Worm (Caenorhabditis elegans) whole organism, L2 larva: ENCODE results near the gene sru-26.

Source experiments
- C34F6.9 ChIP-seq: fragments of 150-350 bp; optimal IDR thresholded peaks from 2 replicates; lab custom pipeline; 2014; ENCODE audit warnings: missing biosample characterization, missing genetic modification characterization
- F13H6.1 ChIP-seq: sonication (generic microtip); optimal IDR thresholded peaks from 2 replicates; lab custom pipeline; 2016; ENCODE audit warnings: missing genetic modification characterization, missing compliant biosample characterization
- R02D3.7 ChIP-seq: fragments of 150-350 bp; optimal IDR thresholded peaks from 2 replicates; lab custom pipeline; 2014; ENCODE audit warnings: missing biosample characterization, missing genetic modification characterization
- Y55F3AM.14 ChIP-seq: fragments of 200-800 bp; sonication (Bioruptor generic); optimal IDR thresholded peaks from 2 replicates; lab custom pipeline; 2018; ENCODE audit warnings: mild to moderate bottlenecking, missing genetic modification characterization, missing compliant biosample characterization
- ZK546.5 ChIP-seq: sonication (generic microtip); optimal IDR thresholded peaks from 2 replicates; lab custom pipeline; 2017; ENCODE audit warnings: missing biosample characterization, missing genetic modification characterization
- alr-1 ChIP-seq: fragments of 150-350 bp; optimal IDR thresholded peaks from 2 replicates; lab custom pipeline; 2014; ENCODE audit warnings: missing biosample characterization, missing genetic modification characterization
- aly-2 ChIP-seq: fragments of 150-350 bp; optimal IDR thresholded peaks from 2 replicates; lab custom pipeline; 2014; ENCODE audit warnings: missing biosample characterization, missing genetic modification characterization
- blmp-1 ChIP-seq: sonication (generic microtip); optimal IDR thresholded peaks from 2 replicates; lab custom pipeline; 2017; ENCODE audit warnings: missing genetic modification characterization, mild to moderate bottlenecking, missing compliant biosample characterization, antibody characterized with exemption, moderate library complexity; ENCODE audit not compliant: insufficient read depth
- ceh-16 ChIP-seq: fragments of 150-350 bp; optimal IDR thresholded peaks from 2 replicates; lab custom pipeline; 2014; ENCODE audit warnings: missing biosample characterization, missing genetic modification characterization
- crh-2 ChIP-seq: sonication (generic microtip); optimal IDR thresholded peaks from 2 replicates; lab custom pipeline; 2017; ENCODE audit warnings: missing biosample characterization, missing genetic modification characterization
- elt-1 ChIP-seq: fragments of 150-350 bp; optimal IDR thresholded peaks from 2 replicates; lab custom pipeline; 2014; ENCODE audit warnings: missing biosample characterization, missing genetic modification characterization
- elt-3 ChIP-seq: sonication (generic microtip); optimal IDR thresholded peaks from 2 replicates; lab custom pipeline; 2017; ENCODE audit warnings: missing biosample characterization, missing genetic modification characterization
- fos-1 ChIP-seq: fragments of 150-350 bp; optimal IDR thresholded peaks from 2 replicates; lab custom pipeline; 2014; ENCODE audit warnings: missing biosample characterization, missing genetic modification characterization
- gmeb-1 ChIP-seq: fragments of 150-350 bp; optimal IDR thresholded peaks from 2 replicates; lab custom pipeline; 2014; ENCODE audit warnings: missing biosample characterization, missing genetic modification characterization
- lin-11 ChIP-seq: fragments of 150-350 bp; sonication (generic microtip); optimal IDR thresholded peaks from 2 replicates; lab custom pipeline; 2014; ENCODE audit warnings: missing biosample characterization, missing genetic modification characterization, inconsistent platforms, mixed read lengths
- lin-13 ChIP-seq: fragments of 150-350 bp; optimal IDR thresholded peaks from 2 replicates; lab custom pipeline; 2014; ENCODE audit warnings: missing biosample characterization, missing genetic modification reagents, missing genetic modification characterization
- lin-39 ChIP-seq: fragments of 150-350 bp; optimal IDR thresholded peaks from 2 replicates; lab custom pipeline; 2014; ENCODE audit warnings: missing biosample characterization, missing genetic modification reagents, missing genetic modification characterization
- lsy-2 ChIP-seq, 2 experiments: fragments of 150-350 bp in 1 of 2; sonication (generic microtip) in 1 of 2; optimal IDR thresholded peaks; 2 replicates each; lab custom pipeline; 2014 to 2017; ENCODE audit warnings: missing biosample characterization in 2 of 2, missing genetic modification characterization in 2 of 2
- mdl-1 ChIP-seq, 2 experiments: fragments of 150-350 bp in 1 of 2; sonication (generic microtip) in 1 of 2; optimal IDR thresholded peaks; 2 replicates each; lab custom pipeline; 2017; ENCODE audit warnings: missing biosample characterization in 2 of 2, missing genetic modification characterization in 2 of 2
- nhr-10 ChIP-seq: sonication (generic microtip); optimal IDR thresholded peaks from 2 replicates; lab custom pipeline; 2017; ENCODE audit warnings: missing biosample characterization, missing genetic modification characterization
- nhr-11 ChIP-seq: fragments of 150-350 bp; optimal IDR thresholded peaks from 2 replicates; lab custom pipeline; 2014; ENCODE audit warnings: missing biosample characterization, missing genetic modification characterization
- nhr-12 ChIP-seq: fragments of 150-350 bp; optimal IDR thresholded peaks from 2 replicates; lab custom pipeline; 2014; ENCODE audit warnings: missing biosample characterization, missing genetic modification characterization
- nhr-129 ChIP-seq: fragments of 150-350 bp; optimal IDR thresholded peaks from 2 replicates; lab custom pipeline; 2014; ENCODE audit warnings: missing biosample characterization, missing genetic modification characterization
- nhr-237 ChIP-seq: fragments of 150-350 bp; optimal IDR thresholded peaks from 2 replicates; lab custom pipeline; 2014; ENCODE audit warnings: missing biosample characterization, missing genetic modification characterization
- nhr-25 ChIP-seq: fragments of 150-350 bp; sonication (generic microtip); optimal IDR thresholded peaks from 3 replicates; lab custom pipeline; 2014; ENCODE audit warnings: missing biosample characterization, missing genetic modification characterization
- nhr-77 ChIP-seq: fragments of 150-350 bp; optimal IDR thresholded peaks from 2 replicates; lab custom pipeline; 2014; ENCODE audit warnings: missing biosample characterization, missing genetic modification characterization
- peb-1 ChIP-seq: fragments of 150-350 bp; optimal IDR thresholded peaks from 2 replicates; lab custom pipeline; 2014; ENCODE audit warnings: missing biosample characterization, missing genetic modification characterization
- sem-4 ChIP-seq: fragments of 150-350 bp; optimal IDR thresholded peaks from 2 replicates; lab custom pipeline; 2014; ENCODE audit warnings: missing biosample characterization, missing genetic modification reagents, missing genetic modification characterization
- sma-3 ChIP-seq: sonication (generic microtip); optimal IDR thresholded peaks from 2 replicates; lab custom pipeline; 2016; ENCODE audit warnings: missing genetic modification reagents, missing genetic modification characterization, missing compliant biosample characterization
- unc-55 ChIP-seq: fragments of 150-350 bp; sonication (generic microtip); optimal IDR thresholded peaks from 3 replicates; lab custom pipeline; 2014; ENCODE audit warnings: missing biosample characterization, missing genetic modification reagents, missing genetic modification characterization
- zag-1 ChIP-seq: fragments of 150-350 bp; optimal IDR thresholded peaks from 2 replicates; lab custom pipeline; 2014; ENCODE audit warnings: missing biosample characterization, missing genetic modification characterization
- ztf-11 ChIP-seq: sonication (generic microtip); optimal IDR thresholded peaks from 2 replicates; lab custom pipeline; 2017; ENCODE audit warnings: missing biosample characterization, missing genetic modification characterization

The sru-26 gene

ce11 chrIV:12451225-12451831 lies 36.0 kb upstream of the sru-26 start, which contains the start of gene dpy-26:
Gene dpy-26 (minus strand): TSS chrIV:12451335.
- TF ChIP-seq lin-11 (tag; lab: Kevin White, UChicago) = no peak
- TF ChIP-seq Y55F3AM.14 (GFP tag; lab: Kevin White, UChicago) = no peak
- TF ChIP-seq nhr-129 (tag; lab: Kevin White, UChicago) = peak; percentile 86
- TF ChIP-seq crh-2 = peak; percentile 25
- peak; percentile 39 for TF ChIP-seq gmeb-1 (tag; lab: Kevin White, UChicago)
- peak in 1 of 2 experiments; percentile 1 for TF ChIP-seq lsy-2 (tag; optimal IDR thresholded peaks at IDR 0.05; lab: Kevin White, UChicago)
- TF ChIP-seq, all 48 proteins: peak for 4

- no peak for TF ChIP-seq nhr-10
- no peak for TF ChIP-seq unc-55 (GFP tag; lab: Kevin White, UChicago)
- TF ChIP-seq zag-1 (tag; lab: Kevin White, UChicago) = no peak
- TF ChIP-seq nhr-11 (tag; lab: Kevin White, UChicago) = no peak
- TF ChIP-seq F13H6.1 = no peak
- no peak for TF ChIP-seq nhr-12
- TF ChIP-seq mdl-1 (tag; optimal IDR thresholded peaks at IDR 0.05; lab: Kevin White, UChicago) = no peak
- no peak for TF ChIP-seq C34F6.9
- no peak for TF ChIP-seq lin-39 (tag; lab: Kevin White, UChicago)
- TF ChIP-seq R02D3.7 (tag; lab: Kevin White, UChicago) = no peak
- no peak for TF ChIP-seq peb-1 (tag; lab: Kevin White, UChicago)
- TF ChIP-seq nhr-25 (tag; lab: Kevin White, UChicago) = no peak
Measured at ce11 chrIV:12454115-12454514, 33.2 kb upstream of the sru-26 start, which contains the start of gene spe-44. Gene spe-44 (minus strand): TSS chrIV:12454215.

- no peak for TF ChIP-seq sma-3 (GFP tag; lab: Kevin White, UChicago)
Measured at ce11 chrIV:12454750-12455149, 32.5 kb upstream of the sru-26 start, which contains the start of gene smz-1. Gene smz-1 (plus strand): TSS chrIV:12455050.

ce11 chrIV:12456613-12457012 lies 30.7 kb upstream of the sru-26 start, which contains the start of gene C25G4.7:
Gene C25G4.7 (plus strand): TSS chrIV:12456913.
- TF ChIP-seq fos-1 (tag; lab: Kevin White, UChicago) (no peak), sem-4 (tag; lab: Kevin White, UChicago) (no peak), aly-2 (tag; lab: Kevin White, UChicago) (no peak), nhr-77 (tag; lab: Kevin White, UChicago) (no peak), nhr-129 (tag; lab: Kevin White, UChicago) (no peak), zag-1 (tag; lab: Kevin White, UChicago) (no peak), elt-1 (tag; lab: Kevin White, UChicago) (no peak), nhr-237 (tag; lab: Kevin White, UChicago) (no peak), lsy-2 (tag; optimal IDR thresholded peaks at IDR 0.05; lab: Kevin White, UChicago) (no peak), nhr-25 (tag; lab: Kevin White, UChicago) (no peak), ceh-16 (tag; lab: Kevin White, UChicago) (no peak), sma-3 (GFP tag; lab: Kevin White, UChicago) (no peak), lin-13 (GFP tag; lab: Kevin White, UChicago) (no peak), mdl-1 (tag; optimal IDR thresholded peaks at IDR 0.05; lab: Kevin White, UChicago) (no peak), F13H6.1 (no peak), Y55F3AM.14 (GFP tag; lab: Kevin White, UChicago) (no peak), blmp-1 (tag; lab: Kevin White, UChicago) (no peak), alr-1 (tag; lab: Kevin White, UChicago) (no peak)

- TF ChIP-seq ZK546.5 (tag; lab: Kevin White, UChicago) (no peak), mdl-1 (tag; optimal IDR thresholded peaks at IDR 0.05; lab: Kevin White, UChicago) (no peak), lin-11 (tag; lab: Kevin White, UChicago) (no peak), sma-3 (GFP tag; lab: Kevin White, UChicago) (no peak), nhr-10 (no peak), elt-3 (tag; lab: Kevin White, UChicago) (no peak), ztf-11 (no peak), lsy-2 (tag; optimal IDR thresholded peaks at IDR 0.05; lab: Kevin White, UChicago) (no peak), nhr-77 (tag; lab: Kevin White, UChicago) (no peak)
- TF ChIP-seq, all 48 proteins: peak for 0
Measured at ce11 chrIV:12463370-12463769, 23.9 kb upstream of the sru-26 start, which contains the start of gene C25G4.8. Gene C25G4.8 (minus strand): TSS chrIV:12463470.
